Worm (Caenorhabditis elegans) whole organism, L1 larva: ENCODE results near the gene C05C10.7.

Source experiments
- C04F5.9 ChIP-seq: sonication (generic microtip); optimal IDR thresholded peaks from 2 replicates; lab custom pipeline; 2016; ENCODE audit warnings: missing genetic modification characterization, missing compliant biosample characterization
- ama-1 ChIP-seq: fragments of 150-350 bp; optimal IDR thresholded peaks from 2 replicates; lab custom pipeline; 2014
- ceh-8 ChIP-seq: fragments of 200-800 bp; sonication (Bioruptor generic); optimal IDR thresholded peaks from 2 replicates; lab custom pipeline; 2018; ENCODE audit warnings: mild to moderate bottlenecking, missing genetic modification characterization, moderate library complexity, missing compliant biosample characterization
- dsc-1 ChIP-seq: sonication (generic microtip); optimal IDR thresholded peaks from 2 replicates; lab custom pipeline; 2016; ENCODE audit warnings: mild to moderate bottlenecking, missing genetic modification characterization, missing compliant biosample characterization
- efl-1 ChIP-seq, 4 experiments: fragments of 150-350 bp; optimal IDR thresholded peaks in 3 of 4; peaks in 1 of 4; 1 replicate in 1 of 4; 2 replicates in 3 of 4; lab custom pipeline; 2014; ENCODE audit warnings: missing biosample characterization in 2 of 4, missing genetic modification characterization in 2 of 4, missing genetic modification reagents in 2 of 4
- egl-27 ChIP-seq, 2 experiments: fragments of 150-350 bp in 1 of 2; sonication (generic microtip); optimal IDR thresholded peaks; 3 replicates each; lab custom pipeline; 2017 to 2018; ENCODE audit warnings: missing biosample characterization in 2 of 2, missing genetic modification characterization in 2 of 2, missing genetic modification reagents in 2 of 2
- fkh-8 ChIP-seq: sonication (generic microtip); optimal IDR thresholded peaks from 2 replicates; lab custom pipeline; 2016; ENCODE audit warnings: mild to moderate bottlenecking, missing genetic modification characterization, missing compliant biosample characterization
- grh-1 ChIP-seq: fragments of 200-800 bp; sonication (Bioruptor generic); IDR thresholded peaks from 2 replicates; pipeline ENCODE4 v1.3.6; 2022; ENCODE audit warnings: missing genetic modification reagents, missing genetic modification characterization, missing compliant biosample characterization
- hlh-17 ChIP-seq: fragments of 200-800 bp; sonication (Bioruptor generic); optimal IDR thresholded peaks from 2 replicates; lab custom pipeline; 2018; ENCODE audit warnings: missing genetic modification characterization, mild to moderate bottlenecking, missing compliant biosample characterization, moderate library complexity, borderline replicate concordance
- isw-1 ChIP-seq: fragments of 200-800 bp; sonication (Bioruptor generic); IDR thresholded peaks from 2 replicates; pipeline ENCODE4 v1.3.6; 2022; ENCODE audit warnings: missing genetic modification characterization, missing compliant biosample characterization
- lin-15B ChIP-seq: fragments of 150-350 bp; sonication (generic microtip); optimal IDR thresholded peaks from 3 replicates; lab custom pipeline; 2014; ENCODE audit warnings: missing biosample characterization, missing genetic modification characterization
- lir-3 ChIP-seq: sonication (generic microtip); optimal IDR thresholded peaks from 2 replicates; lab custom pipeline; 2016; ENCODE audit warnings: mild to moderate bottlenecking, missing genetic modification characterization, moderate library complexity, missing compliant biosample characterization; ENCODE audit not compliant: poor library complexity
- lsy-2 ChIP-seq, 2 experiments: fragments of 150-350 bp; optimal IDR thresholded peaks; 2 replicates each; lab custom pipeline; 2014; ENCODE audit warnings: missing biosample characterization in 2 of 2, missing genetic modification characterization in 2 of 2
- mab-9 ChIP-seq: fragments of 200-800 bp; sonication (Bioruptor generic); IDR thresholded peaks from 2 replicates; pipeline ENCODE4 v1.3.6; 2022; ENCODE audit warnings: missing genetic modification reagents, missing genetic modification characterization, missing compliant biosample characterization
- mdl-1 ChIP-seq, 2 experiments: fragments of 150-350 bp; optimal IDR thresholded peaks; 2 replicates each; lab custom pipeline; 2014 to 2017; ENCODE audit warnings: missing biosample characterization in 2 of 2, missing genetic modification characterization in 2 of 2, inconsistent platforms in 1 of 2
- mep-1 ChIP-seq: fragments of 150-350 bp; optimal IDR thresholded peaks from 2 replicates; lab custom pipeline; 2014; ENCODE audit warnings: missing biosample characterization, missing genetic modification characterization
- nhr-11 ChIP-seq: fragments of 150-350 bp; optimal IDR thresholded peaks from 2 replicates; lab custom pipeline; 2014; ENCODE audit warnings: missing biosample characterization, missing genetic modification characterization
- nhr-12 ChIP-seq: sonication (generic microtip); optimal IDR thresholded peaks from 2 replicates; lab custom pipeline; 2017; ENCODE audit warnings: missing biosample characterization, missing genetic modification characterization
- nhr-20 ChIP-seq: sonication (generic microtip); optimal IDR thresholded peaks from 2 replicates; lab custom pipeline; 2016; ENCODE audit warnings: mild to moderate bottlenecking, missing genetic modification characterization, missing compliant biosample characterization
- nhr-28 ChIP-seq: fragments of 150-350 bp; optimal IDR thresholded peaks from 2 replicates; lab custom pipeline; 2014; ENCODE audit warnings: missing biosample characterization, missing genetic modification characterization
- nhr-47 ChIP-seq: sonication (generic microtip); optimal IDR thresholded peaks from 2 replicates; lab custom pipeline; 2016; ENCODE audit warnings: mild to moderate bottlenecking, missing genetic modification characterization, moderate library complexity, missing compliant biosample characterization
- nhr-71 ChIP-seq: sonication (generic microtip); optimal IDR thresholded peaks from 2 replicates; lab custom pipeline; 2016; ENCODE audit warnings: mild to moderate bottlenecking, missing genetic modification characterization, moderate library complexity, missing compliant biosample characterization
- nhr-84 ChIP-seq: sonication (generic microtip); optimal IDR thresholded peaks from 2 replicates; lab custom pipeline; 2017; ENCODE audit warnings: missing biosample characterization, missing genetic modification characterization
- nhr-90 ChIP-seq: sonication (generic microtip); optimal IDR thresholded peaks from 2 replicates; lab custom pipeline; 2016; ENCODE audit warnings: mild to moderate bottlenecking, missing genetic modification characterization, missing compliant biosample characterization; ENCODE audit not compliant: poor library complexity
- pag-3 ChIP-seq: sonication (generic microtip); optimal IDR thresholded peaks from 2 replicates; lab custom pipeline; 2017; ENCODE audit warnings: missing genetic modification characterization, mild to moderate bottlenecking, missing compliant biosample characterization, antibody characterized with exemption, borderline replicate concordance; ENCODE audit not compliant: insufficient read depth
- pax-3 ChIP-seq: fragments of 200-800 bp; sonication (Bioruptor generic); optimal IDR thresholded peaks from 2 replicates; lab custom pipeline; 2018; ENCODE audit warnings: mild to moderate bottlenecking, missing genetic modification characterization, moderate library complexity, missing compliant biosample characterization
- rnt-1 ChIP-seq: sonication (generic microtip); optimal IDR thresholded peaks from 2 replicates; lab custom pipeline; 2016; ENCODE audit warnings: mild to moderate bottlenecking, missing genetic modification characterization, moderate library complexity, missing compliant biosample characterization
- snu-23 ChIP-seq: sonication (generic microtip); optimal IDR thresholded peaks from 2 replicates; lab custom pipeline; 2016; ENCODE audit warnings: missing genetic modification characterization, missing compliant biosample characterization
- tbx-2 ChIP-seq: sonication (generic microtip); optimal IDR thresholded peaks from 2 replicates; lab custom pipeline; 2016; ENCODE audit warnings: missing genetic modification characterization, missing compliant biosample characterization
- unc-130 ChIP-seq: fragments of 150-350 bp; optimal IDR thresholded peaks from 2 replicates; lab custom pipeline; 2017; ENCODE audit warnings: missing biosample characterization, missing genetic modification characterization, inconsistent platforms
- unc-30 ChIP-seq: sonication (generic microtip); optimal IDR thresholded peaks from 2 replicates; lab custom pipeline; 2017; ENCODE audit warnings: missing biosample characterization, missing genetic modification characterization
- unc-86 ChIP-seq: sonication (generic microtip); optimal IDR thresholded peaks from 2 replicates; lab custom pipeline; 2016; ENCODE audit warnings: missing genetic modification characterization, missing compliant biosample characterization
- unc-98 ChIP-seq: fragments of 200-800 bp; sonication (Bioruptor generic); IDR thresholded peaks from 2 replicates; pipeline ENCODE4 v1.3.6; 2022; ENCODE audit warnings: missing genetic modification characterization, missing compliant biosample characterization
- vab-15 ChIP-seq: sonication (generic microtip); optimal IDR thresholded peaks from 2 replicates; lab custom pipeline; 2017; ENCODE audit warnings: missing genotype, mild to moderate bottlenecking, missing genetic modification characterization, missing compliant biosample characterization
- xbp-1 ChIP-seq: sonication (generic microtip); optimal IDR thresholded peaks from 2 replicates; lab custom pipeline; 2016; ENCODE audit warnings: missing genetic modification characterization, missing compliant biosample characterization
- zag-1 ChIP-seq: fragments of 150-350 bp; optimal IDR thresholded peaks from 2 replicates; lab custom pipeline; 2014; ENCODE audit warnings: missing biosample characterization, missing genetic modification characterization
- zip-4 ChIP-seq: fragments of 200-800 bp; sonication (Bioruptor generic); optimal IDR thresholded peaks from 2 replicates; lab custom pipeline; 2018; ENCODE audit warnings: mild to moderate bottlenecking, missing genetic modification characterization, moderate library complexity, missing compliant biosample characterization
- ztf-11 ChIP-seq, 2 experiments: sonication (generic microtip); optimal IDR thresholded peaks; 2 replicates each; lab custom pipeline; 2016 to 2017; ENCODE audit warnings: missing genetic modification characterization in 2 of 2, missing biosample characterization in 1 of 2, missing compliant biosample characterization in 1 of 2
- ztf-4 ChIP-seq: fragments of 150-350 bp; optimal IDR thresholded peaks from 2 replicates; lab custom pipeline; 2014; ENCODE audit warnings: missing biosample characterization, missing genetic modification characterization

C05C10.7 gene

DNA sequence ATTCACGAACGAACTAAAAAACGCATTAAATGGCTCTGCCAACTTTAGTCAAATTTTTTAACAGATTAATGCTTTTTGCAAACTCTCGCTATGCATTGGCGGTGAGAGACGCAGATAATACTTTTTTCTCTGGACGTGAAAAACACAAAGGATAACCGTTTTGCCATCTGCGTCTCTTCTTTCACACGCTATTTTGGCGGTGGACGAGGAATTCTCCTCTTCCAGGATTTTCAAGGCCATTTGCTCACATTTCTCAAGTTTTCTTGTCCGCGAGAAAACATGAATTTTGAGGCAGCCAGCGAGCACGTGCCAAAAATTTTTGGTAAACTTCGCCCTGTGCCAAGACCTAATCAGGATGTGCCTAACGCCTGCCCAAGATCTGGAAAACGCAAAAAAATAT is 7.8 kb downstream of the C05C10.7 start (continued):
- peak; percentile 55; the same call in 1 of the 2 replicates for TF ChIP-seq unc-98
- no peak for TF ChIP-seq ceh-8
- no peak for TF ChIP-seq nhr-90 (tag; lab: Kevin White, UChicago)
- no peak for TF ChIP-seq pag-3
- TF ChIP-seq isw-1 = peak; percentile 63
- TF ChIP-seq zag-1 = no peak
- peak; percentile 36 for TF ChIP-seq xbp-1 (tag; lab: Kevin White, UChicago)
- peak; percentile 82 for TF ChIP-seq nhr-71
- no peak for TF ChIP-seq unc-30 (tag; lab: Kevin White, UChicago)
- TF ChIP-seq nhr-20 (tag; lab: Kevin White, UChicago) = peak; percentile 46
- peak; percentile 51 for TF ChIP-seq unc-86 (tag; lab: Kevin White, UChicago)
- peak; percentile 23 for TF ChIP-seq nhr-11 (tag; lab: Kevin White, UChicago)
- TF ChIP-seq lin-15B (tag; lab: Kevin White, UChicago) = peak; percentile 48
- TF ChIP-seq fkh-8 (tag; lab: Kevin White, UChicago) = peak; percentile 57
- no peak for TF ChIP-seq hlh-17
- no peak for TF ChIP-seq ama-1 (lab: Kevin White, UChicago)
- TF ChIP-seq pax-3 (tag; lab: Kevin White, UChicago) = peak; percentile 41
- peak; percentile 24 to 57 for TF ChIP-seq lsy-2 (tag; optimal IDR thresholded peaks at IDR 0.05; lab: Kevin White, UChicago)
- peak in 1 of 2 experiments; percentile 65 for TF ChIP-seq ztf-11 (tag; optimal IDR thresholded peaks at IDR 0.05; lab: Kevin White, UChicago)
- peak; percentile 68 for TF ChIP-seq nhr-47
- peak; percentile 68 for TF ChIP-seq tbx-2 (tag; lab: Kevin White, UChicago)
- no peak for TF ChIP-seq nhr-84 (tag; lab: Kevin White, UChicago)
- TF ChIP-seq efl-1 (optimal IDR thresholded peaks at IDR 0.05; lab: Kevin White, UChicago) = peak; percentile 60 to 70
- peak; percentile 39 to 95 for TF ChIP-seq efl-1 (GFP tag; optimal IDR thresholded peaks at IDR 0.05 in 1 of 2; lab: Kevin White, UChicago)

DNA sequence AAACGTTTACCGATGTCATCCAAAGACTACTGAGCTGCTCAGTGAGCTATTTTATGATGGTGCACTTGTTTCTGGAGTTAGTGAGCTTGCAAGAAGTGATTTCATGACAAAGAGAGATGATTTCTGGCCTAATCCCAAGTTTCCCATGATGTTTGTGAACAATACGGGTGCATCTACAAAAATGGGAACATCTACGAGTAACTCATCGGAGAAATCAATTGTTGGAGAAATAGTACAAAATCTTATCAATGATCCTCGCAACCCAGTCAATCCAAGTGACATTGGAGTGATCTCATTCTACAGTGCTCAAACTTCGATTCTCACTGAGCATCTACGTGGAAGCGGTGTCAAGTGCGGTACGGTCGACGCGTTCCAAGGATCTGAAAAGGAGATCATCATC is 10.3 kb downstream of the C05C10.7 start:
- TF ChIP-seq rnt-1 (tag; lab: Kevin White, UChicago) (no peak), C04F5.9 (tag; lab: Kevin White, UChicago) (no peak), ztf-4 (tag; lab: Kevin White, UChicago) (no peak), zip-4 (GFP tag; lab: Kevin White, UChicago) (no peak), ceh-8 (no peak), mab-9 (GFP tag; lab: Robert Waterston, UW) (no peak), xbp-1 (tag; lab: Kevin White, UChicago) (no peak), dsc-1 (tag; lab: Kevin White, UChicago) (no peak), unc-130 (no peak), unc-86 (tag; lab: Kevin White, UChicago) (no peak), nhr-28 (tag; lab: Kevin White, UChicago) (no peak), snu-23 (GFP tag; lab: Kevin White, UChicago) (no peak), mdl-1 (tag; optimal IDR thresholded peaks at IDR 0.05; lab: Kevin White, UChicago) (no peak), egl-27 (tag; optimal IDR thresholded peaks at IDR 0.05; lab: Kevin White, UChicago) (no peak), vab-15 (no peak), lin-15B (tag; lab: Kevin White, UChicago) (no peak), nhr-12 (no peak), lir-3 (no peak), grh-1 (GFP tag; lab: Robert Waterston, UW) (no peak), mep-1 (tag; lab: Kevin White, UChicago) (no peak)
